Fruit fly (Drosophila melanogaster): ENCODE measurements around the gene CG43056.

Gene CG43056

dm6 chr2L:4393842-4394421 is 43.7 kb upstream of the CG43056 start, which contains the start of gene CG3652:
Gene CG3652 (minus strand): TSS chr2L:4393876.
- TF ChIP-seq ATbp (GFP tag; optimal IDR thresholded peaks at IDR 0.05), result no peak
- 0 out of 3 replicates have a peak, but pooled peaks have one; percentile 14 for TF ChIP-seq Opbp (GFP tag; IDR thresholded peaks at IDR 0.05; ENCODE audit: partially characterized antibody)
- no peak for TF ChIP-seq salm (tag; optimal IDR thresholded peaks at IDR 0.05)
- TF ChIP-seq CG11085 (GFP tag; IDR thresholded peaks at IDR 0.05), result no peak
- no peak for TF ChIP-seq wek (GFP tag; optimal IDR thresholded peaks at IDR 0.05)
- TF ChIP-seq CG14710 (tag; optimal IDR thresholded peaks at IDR 0.05), result peak; percentile 72
- no peak for TF ChIP-seq tap (tag; optimal IDR thresholded peaks at IDR 0.05)
- TF ChIP-seq inv (GFP tag; IDR thresholded peaks at IDR 0.05; ENCODE audit: partially characterized antibody), result peak; percentile 38; the same call in 1 of the 2 replicates
- TF ChIP-seq unpg (GFP tag; optimal IDR thresholded peaks at IDR 0.05), result no peak
- TF ChIP-seq CG9817 (tag; optimal IDR thresholded peaks at IDR 0.05), result no peak
- TF ChIP-seq ERR (GFP tag; optimal IDR thresholded peaks at IDR 0.05), result peak; percentile 3
- TF ChIP-seq CG12155 (GFP tag; optimal IDR thresholded peaks at IDR 0.05), result peak; percentile 31
- peak; percentile 1 for TF ChIP-seq CG10654 (GFP tag; optimal IDR thresholded peaks at IDR 0.05)
- no peak for TF ChIP-seq chif (GFP tag; optimal IDR thresholded peaks at IDR 0.05)
- TF ChIP-seq CG12391 (tag; optimal IDR thresholded peaks at IDR 0.05), result peak; percentile 48
- TF ChIP-seq slbo (GFP tag; IDR thresholded peaks at IDR 0.05), result peak; percentile 43; the same call in 1 of the 2 replicates
- peak; percentile 33 for TF ChIP-seq kay (GFP tag; optimal IDR thresholded peaks at IDR 0.05)
- peak; percentile 29; the same call in 1 of the 2 replicates for TF ChIP-seq Bgb (GFP tag; IDR thresholded peaks at IDR 0.05; ENCODE audit: partially characterized antibody)
- TF ChIP-seq CG17361 (GFP tag; IDR thresholded peaks at IDR 0.05), result no peak
- no peak for TF ChIP-seq CG10274 (GFP tag; optimal IDR thresholded peaks at IDR 0.05)
- TF ChIP-seq Gug (GFP tag; IDR thresholded peaks at IDR 0.05), result peak; percentile 12; the same call in 1 of the 4 replicates
- 0 out of 3 replicates have a peak, but pooled peaks have one; percentile 21 for TF ChIP-seq Doc3 (GFP tag; IDR thresholded peaks at IDR 0.05; ENCODE audit: partially characterized antibody)
- TF ChIP-seq CG2202 (tag; optimal IDR thresholded peaks at IDR 0.05), result no peak
- TF ChIP-seq CG7372 (GFP tag; IDR thresholded peaks at IDR 0.05), result no peak
- TF ChIP-seq pros (GFP tag; optimal IDR thresholded peaks at IDR 0.05), result no peak
- TF ChIP-seq D19B (GFP tag; optimal IDR thresholded peaks at IDR 0.05), result no peak
- TF ChIP-seq crol (GFP tag; IDR thresholded peaks at IDR 0.05), result no peak
- TF ChIP-seq dm (GFP tag; optimal IDR thresholded peaks at IDR 0.05), result peak; percentile 2
- no peak for TF ChIP-seq CG7839 (tag; optimal IDR thresholded peaks at IDR 0.05)
- peak; percentile 14 for TF ChIP-seq NC2β (GFP tag; optimal IDR thresholded peaks at IDR 0.05)
- TF ChIP-seq sd (tag; optimal IDR thresholded peaks at IDR 0.05), result no peak
- TF ChIP-seq CG7786 (GFP tag; optimal IDR thresholded peaks at IDR 0.05), result peak; percentile 23
- TF ChIP-seq CG17802 (tag; optimal IDR thresholded peaks at IDR 0.05), result no peak
- no peak for TF ChIP-seq lov (optimal IDR thresholded peaks at IDR 0.05)
- TF ChIP-seq lov (GFP tag; IDR thresholded peaks at IDR 0.05), result no peak
- no peak for TF ChIP-seq ac (GFP tag; optimal IDR thresholded peaks at IDR 0.05)
- no peak for TF ChIP-seq GATAe (GFP tag; conservative IDR thresholded peaks at IDR 0.05)
- TF ChIP-seq CG3163 (GFP tag; optimal IDR thresholded peaks at IDR 0.05), result no peak
- no peak for TF ChIP-seq Fer2 (tag; optimal IDR thresholded peaks at IDR 0.05)
- TF ChIP-seq B-H2 (GFP tag; optimal IDR thresholded peaks at IDR 0.05), result no peak
- no peak for TF ChIP-seq Sox102F (GFP tag; optimal IDR thresholded peaks at IDR 0.05)
- TF ChIP-seq yki (optimal IDR thresholded peaks at IDR 0.05), result no peak
- peak; percentile 33 for TF ChIP-seq Med (GFP tag)
- no peak for TF ChIP-seq CG13624 (GFP tag; optimal IDR thresholded peaks at IDR 0.05)
- TF ChIP-seq Hand (GFP tag; optimal IDR thresholded peaks at IDR 0.05), result no peak
- no peak for TF ChIP-seq CG17612 (GFP tag; IDR thresholded peaks at IDR 0.05)
- no peak for TF ChIP-seq CG10147 (GFP tag; optimal IDR thresholded peaks at IDR 0.05)
- no peak for TF ChIP-seq trh (GFP tag; optimal IDR thresholded peaks at IDR 0.05)
- no peak for TF ChIP-seq Lim3 (GFP tag; IDR thresholded peaks at IDR 0.05)
- no peak for TF ChIP-seq CG11723 (GFP tag; optimal IDR thresholded peaks at IDR 0.05)

Measured in whole organism, embryonic.